Fruit fly (Drosophila melanogaster) whole organism, prepupa: Measurements from ENCODE around the gene CG31975.

ENCODE experiments used
- CG11294 ChIP-seq: fragments of 200-800 bp; sonication (Bioruptor generic); IDR thresholded peaks from 2 replicates; pipeline ENCODE4 v1.3.6; 2022; ENCODE audit warnings: missing biosample characterization, missing genetic modification characterization
- CG16779 ChIP-seq: fragments of 200-800 bp; sonication (Bioruptor generic); optimal IDR thresholded peaks from 3 replicates; lab custom pipeline; 2017; ENCODE audit warnings: missing biosample characterization, mild to moderate bottlenecking, missing genetic modification characterization
- CG8632 ChIP-seq: fragments of 200-800 bp; sonication (Bioruptor generic); optimal IDR thresholded peaks from 3 replicates; lab custom pipeline; 2016; ENCODE audit warnings: missing biosample characterization, missing genetic modification characterization
- Ets21C ChIP-seq: fragments of 200-800 bp; sonication (Bioruptor generic); optimal IDR thresholded peaks from 3 replicates; lab custom pipeline; 2016; ENCODE audit warnings: missing biosample characterization, missing genetic modification characterization
- Gug ChIP-seq: fragments of 200-800 bp; sonication (Bioruptor generic); IDR thresholded peaks from 2 replicates; pipeline ENCODE4 v1.3.6; 2022; ENCODE audit warnings: missing biosample characterization, missing genetic modification characterization
- Hr39 ChIP-seq: fragments of 200-800 bp; sonication (Bioruptor generic); optimal IDR thresholded peaks from 2 replicates; lab custom pipeline; 2016; ENCODE audit warnings: missing biosample characterization, missing genetic modification characterization
- Hr4 ChIP-seq: fragments of 200-800 bp; sonication (Bioruptor generic); optimal IDR thresholded peaks from 3 replicates; lab custom pipeline; 2016; ENCODE audit warnings: missing biosample characterization, missing genetic modification characterization
- OdsH ChIP-seq: fragments of 200-800 bp; sonication (Bioruptor generic); optimal IDR thresholded peaks from 3 replicates; lab custom pipeline; 2016; ENCODE audit warnings: missing biosample characterization, missing genetic modification characterization
- topi ChIP-seq: fragments of 200-800 bp; sonication (Bioruptor generic); optimal IDR thresholded peaks from 3 replicates; lab custom pipeline; 2016; ENCODE audit warnings: missing biosample characterization, missing genetic modification characterization

dm6 chr2L:89158-89557 lies 51.6 kb downstream of the CG31975 start:
- TF ChIP-seq CG11294, result no peak
- no peak for TF ChIP-seq topi (GFP tag; lab: Kevin White, UChicago)
- no peak for TF ChIP-seq Hr39 (GFP tag; lab: Kevin White, UChicago)
- no peak for TF ChIP-seq Gug
- no peak for TF ChIP-seq Ets21C
- TF ChIP-seq OdsH (GFP tag; lab: Kevin White, UChicago), result no peak
- no peak for TF ChIP-seq Hr4
- no peak for TF ChIP-seq CG16779 (tag; lab: Kevin White, UChicago)
- TF ChIP-seq CG8632 (GFP tag; lab: Kevin White, UChicago), result no peak
